Fruit fly (Drosophila melanogaster): ENCODE measurements around the gene Tfb4.

Gene Tfb4

DNA sequence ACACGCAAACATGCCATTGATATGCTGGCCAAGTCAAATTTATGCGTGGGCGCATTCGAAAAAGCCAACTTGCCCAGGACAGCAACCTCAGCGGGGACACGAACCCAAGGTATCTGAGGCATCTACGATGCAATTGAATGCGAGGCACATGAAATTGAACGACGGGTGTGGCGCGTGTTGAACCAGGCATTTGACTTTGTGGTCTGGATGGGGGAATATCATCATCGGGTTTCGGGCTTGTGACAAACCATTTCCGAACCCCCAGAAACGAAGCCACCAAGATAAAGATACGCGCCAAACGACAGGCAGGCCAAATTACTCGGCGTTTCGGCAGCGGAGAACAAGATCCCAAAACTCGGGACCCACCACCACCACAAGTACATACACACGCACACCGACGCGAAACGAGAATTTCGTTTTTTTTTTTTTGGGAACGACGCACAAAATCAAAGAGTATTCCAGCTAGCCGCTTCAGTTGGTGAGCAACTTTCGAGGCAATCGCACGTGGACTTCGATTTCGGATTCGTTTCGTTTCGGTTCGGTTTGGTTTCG, 7.7 kb downstream of the Tfb4 start, which contains the start of gene MFS3 (continued):
- TF ChIP-seq ss (GFP tag; optimal IDR thresholded peaks at IDR 0.05) (peak; percentile 2 to 52), CG16779 (tag; optimal IDR thresholded peaks at IDR 0.05) (no peak), CG8119 (GFP tag; IDR thresholded peaks at IDR 0.05) (no peak), CG8319 (GFP tag; optimal IDR thresholded peaks at IDR 0.05) (no peak), Blimp-1 (GFP tag; optimal IDR thresholded peaks at IDR 0.05) (no peak), Smox (GFP tag; optimal IDR thresholded peaks at IDR 0.05) (no peak), CG11294 (GFP tag; IDR thresholded peaks at IDR 0.05) (no peak), CG7368 (GFP tag; optimal IDR thresholded peaks at IDR 0.05) (no peak), Sox14 (GFP tag; optimal IDR thresholded peaks at IDR 0.05) (no peak), pdm3 (GFP tag; optimal IDR thresholded peaks at IDR 0.05) (no peak), achi (GFP tag; optimal IDR thresholded peaks at IDR 0.05) (no peak), cyc (GFP tag; optimal IDR thresholded peaks at IDR 0.05) (no peak), CG15336 (GFP tag; IDR thresholded peaks at IDR 0.05) (0 out of 2 replicates have a peak, but pooled peaks have one; percentile 17), Eip78C (GFP tag) (peak; percentile 62), net (GFP tag; optimal IDR thresholded peaks at IDR 0.05) (peak; percentile 19), CG31627 (GFP tag; optimal IDR thresholded peaks at IDR 0.05) (no peak), Eip75B (GFP tag; optimal IDR thresholded peaks at IDR 0.05) (peak; percentile 54), acj6 (GFP tag; optimal IDR thresholded peaks at IDR 0.05) (no peak), CG6792 (GFP tag; optimal IDR thresholded peaks at IDR 0.05) (no peak), OdsH (GFP tag; optimal IDR thresholded peaks at IDR 0.05) (no peak), CG6854 (GFP tag; optimal IDR thresholded peaks at IDR 0.05) (peak; percentile 58), Hr4 (GFP tag; optimal IDR thresholded peaks at IDR 0.05) (no peak), Met (GFP tag; optimal IDR thresholded peaks at IDR 0.05) (peak; percentile 28), CG32006 (GFP tag; optimal IDR thresholded peaks at IDR 0.05) (no peak), fd85E (GFP tag; optimal IDR thresholded peaks at IDR 0.05) (peak; percentile 34), spab (GFP tag; optimal IDR thresholded peaks at IDR 0.05) (no peak), dac (GFP tag; optimal IDR thresholded peaks at IDR 0.05) (no peak), fd59A (GFP tag; optimal IDR thresholded peaks at IDR 0.05) (no peak), CG3032 (tag; optimal IDR thresholded peaks at IDR 0.05) (no peak), CG3919 (GFP tag; optimal IDR thresholded peaks at IDR 0.05) (peak; percentile 19), esn (GFP tag; optimal IDR thresholded peaks at IDR 0.05) (peak; percentile 39), CG4318 (GFP tag; optimal IDR thresholded peaks at IDR 0.05) (no peak), svp (GFP tag) (peak; percentile 68), CG6808 (GFP tag; optimal IDR thresholded peaks at IDR 0.05) (no peak)

DNA sequence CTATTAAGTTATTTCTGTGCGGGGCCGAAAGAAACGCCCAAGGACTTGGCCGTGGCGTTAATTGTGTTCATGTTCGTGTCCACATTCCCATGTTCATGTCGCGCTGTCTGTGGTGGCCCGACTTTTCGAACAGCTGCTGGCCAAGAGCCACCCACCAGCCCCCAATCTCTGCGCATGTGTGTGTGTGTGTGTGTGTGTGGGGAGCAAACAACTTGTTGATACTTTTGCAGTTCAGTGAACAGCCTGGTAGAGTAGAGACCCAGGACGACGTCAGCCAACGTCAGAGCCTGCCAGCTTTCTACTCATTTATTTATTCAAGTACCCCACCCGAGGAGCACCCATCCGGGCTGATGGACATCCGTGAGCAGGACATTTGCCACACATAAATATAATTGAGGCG, 13.5 kb downstream of the Tfb4 start:
- no peak for TF ChIP-seq CG6276 (GFP tag; optimal IDR thresholded peaks at IDR 0.05)
- no peak for TF ChIP-seq spab (GFP tag; optimal IDR thresholded peaks at IDR 0.05)
- TF ChIP-seq vri (GFP tag; optimal IDR thresholded peaks at IDR 0.05): no peak
- TF ChIP-seq CG34406 (GFP tag; optimal IDR thresholded peaks at IDR 0.05): no peak
- no peak for TF ChIP-seq topi (GFP tag; optimal IDR thresholded peaks at IDR 0.05)
- no peak for TF ChIP-seq Hr4 (GFP tag; optimal IDR thresholded peaks at IDR 0.05)
- TF ChIP-seq achi (GFP tag; optimal IDR thresholded peaks at IDR 0.05): no peak
- no peak for TF ChIP-seq Blimp-1 (GFP tag; optimal IDR thresholded peaks at IDR 0.05)
- no peak for TF ChIP-seq CG6163 (GFP tag; IDR thresholded peaks at IDR 0.05)
- TF ChIP-seq Eip93F (GFP tag; optimal IDR thresholded peaks at IDR 0.05): no peak
- TF ChIP-seq CG6792 (GFP tag; optimal IDR thresholded peaks at IDR 0.05): no peak
- TF ChIP-seq Hr39 (GFP tag; optimal IDR thresholded peaks at IDR 0.05): no peak
- no peak for TF ChIP-seq Eip78C (GFP tag)
- TF ChIP-seq Gug (GFP tag; IDR thresholded peaks at IDR 0.05): no peak
- TF ChIP-seq CG11294 (GFP tag; IDR thresholded peaks at IDR 0.05): no peak
- TF ChIP-seq CG8119 (GFP tag; IDR thresholded peaks at IDR 0.05): no peak
- no peak for TF ChIP-seq CG7368 (GFP tag; optimal IDR thresholded peaks at IDR 0.05)

Data from whole organism, prepupa.